Worm (Caenorhabditis elegans) whole organism, late embryonic: ENCODE data around the gene F59A1.11.

ENCODE experiments used
- K02D7.2 ChIP-seq: sonication (generic microtip); optimal IDR thresholded peaks from 2 replicates; lab custom pipeline; 2017; ENCODE audit warnings: mild to moderate bottlenecking, missing genetic modification characterization, missing compliant biosample characterization
- K09A11.1 ChIP-seq: sonication (generic microtip); optimal IDR thresholded peaks from 2 replicates; lab custom pipeline; 2017; ENCODE audit warnings: antibody characterized with exemption, mild to moderate bottlenecking, missing genetic modification characterization, missing compliant biosample characterization; ENCODE audit not compliant: insufficient read depth
- T23F11.4 ChIP-seq: fragments of 200-800 bp; sonication (Bioruptor generic); optimal IDR thresholded peaks from 2 replicates; lab custom pipeline; 2018; ENCODE audit warnings: mild to moderate bottlenecking, missing genetic modification characterization, missing compliant biosample characterization
- Y22D7AL.16 ChIP-seq: sonication (generic microtip); optimal IDR thresholded peaks from 2 replicates; lab custom pipeline; 2016; ENCODE audit warnings: missing genetic modification characterization, missing compliant biosample characterization
- ama-1 ChIP-seq: fragments of 150-350 bp; optimal IDR thresholded peaks from 2 replicates; lab custom pipeline; 2014
- ceh-18 ChIP-seq: sonication (generic microtip); optimal IDR thresholded peaks from 2 replicates; lab custom pipeline; 2016; ENCODE audit warnings: missing genetic modification characterization, missing compliant biosample characterization
- ceh-22 ChIP-seq: sonication (generic microtip); optimal IDR thresholded peaks from 2 replicates; lab custom pipeline; 2017; ENCODE audit warnings: missing biosample characterization, missing genetic modification characterization
- ceh-24 ChIP-seq: sonication (generic microtip); optimal IDR thresholded peaks from 2 replicates; lab custom pipeline; 2016; ENCODE audit warnings: mild to moderate bottlenecking, missing genetic modification characterization, missing compliant biosample characterization
- ceh-30 ChIP-seq: fragments of 150-350 bp; optimal IDR thresholded peaks from 2 replicates; lab custom pipeline; 2014; ENCODE audit warnings: missing biosample characterization, missing genetic modification characterization
- ceh-45 ChIP-seq: fragments of 200-800 bp; sonication (Bioruptor generic); IDR thresholded peaks from 2 replicates; pipeline ENCODE4 v1.3.6; 2022; ENCODE audit warnings: missing genetic modification reagents, missing genetic modification characterization, missing compliant biosample characterization
- ceh-9 ChIP-seq: sonication (generic microtip); optimal IDR thresholded peaks from 2 replicates; lab custom pipeline; 2016; ENCODE audit warnings: mild to moderate bottlenecking, missing genetic modification characterization, inconsistent platforms, missing compliant biosample characterization
- che-1 ChIP-seq: sonication (generic microtip); optimal IDR thresholded peaks from 2 replicates; lab custom pipeline; 2016; ENCODE audit warnings: mild to moderate bottlenecking, missing genetic modification characterization, missing compliant biosample characterization
- elt-2 ChIP-seq: sonication (generic microtip); optimal IDR thresholded peaks from 2 replicates; lab custom pipeline; 2016; ENCODE audit warnings: missing genetic modification reagents, missing genetic modification characterization, missing compliant biosample characterization
- ets-4 ChIP-seq: sonication (generic microtip); optimal IDR thresholded peaks from 2 replicates; lab custom pipeline; 2016; ENCODE audit warnings: missing genetic modification characterization, missing compliant biosample characterization
- eyg-1 ChIP-seq: sonication (generic microtip); optimal IDR thresholded peaks from 2 replicates; lab custom pipeline; 2016; ENCODE audit warnings: missing genotype, missing genetic modification characterization, missing compliant biosample characterization
- fkh-10 ChIP-seq: fragments of 150-350 bp; optimal IDR thresholded peaks from 2 replicates; lab custom pipeline; 2014; ENCODE audit warnings: missing biosample characterization, missing genetic modification reagents, missing genetic modification characterization
- gmeb-2 ChIP-seq: sonication (generic microtip); optimal IDR thresholded peaks from 2 replicates; lab custom pipeline; 2016; ENCODE audit warnings: missing genetic modification characterization, inconsistent platforms, missing compliant biosample characterization
- hlh-30 ChIP-seq: sonication (generic microtip); optimal IDR thresholded peaks from 2 replicates; lab custom pipeline; 2017; ENCODE audit warnings: antibody characterized with exemption, missing genetic modification characterization, missing compliant biosample characterization; ENCODE audit not compliant: insufficient read depth
- hlh-8 ChIP-seq: sonication (generic microtip); optimal IDR thresholded peaks from 2 replicates; lab custom pipeline; 2016; ENCODE audit warnings: missing genotype, missing genetic modification characterization, missing compliant biosample characterization
- lin-11 ChIP-seq: fragments of 200-800 bp; sonication (Bioruptor generic); optimal IDR thresholded peaks from 2 replicates; lab custom pipeline; 2018; ENCODE audit warnings: mild to moderate bottlenecking, missing genetic modification characterization, missing compliant biosample characterization
- pat-9 ChIP-seq: fragments of 200-800 bp; sonication (Bioruptor generic); optimal IDR thresholded peaks from 2 replicates; lab custom pipeline; 2018; ENCODE audit warnings: mild to moderate bottlenecking, missing genetic modification characterization, moderate library complexity, missing compliant biosample characterization
- pqm-1 ChIP-seq: sonication (generic microtip); optimal IDR thresholded peaks from 2 replicates; lab custom pipeline; 2016; ENCODE audit warnings: missing genetic modification characterization, missing compliant biosample characterization
- pros-1 ChIP-seq: fragments of 150-350 bp; optimal IDR thresholded peaks from 2 replicates; lab custom pipeline; 2014; ENCODE audit warnings: missing biosample characterization, missing genetic modification reagents, missing genetic modification characterization
- ref-2 ChIP-seq: sonication (generic microtip); optimal IDR thresholded peaks from 2 replicates; lab custom pipeline; 2016; ENCODE audit warnings: missing genetic modification characterization, missing compliant biosample characterization
- sdc-2 ChIP-seq: sonication (generic microtip); optimal IDR thresholded peaks from 2 replicates; lab custom pipeline; 2016; ENCODE audit warnings: missing genotype, missing genetic modification characterization, missing compliant biosample characterization
- sox-2 ChIP-seq: fragments of 200-800 bp; sonication (Bioruptor generic); IDR thresholded peaks from 2 replicates; pipeline ENCODE4 v1.3.6; 2022; ENCODE audit warnings: missing genetic modification reagents, missing genetic modification characterization, missing compliant biosample characterization
- sox-4 ChIP-seq: sonication (generic microtip); optimal IDR thresholded peaks from 2 replicates; lab custom pipeline; 2017; ENCODE audit warnings: mild to moderate bottlenecking, missing genetic modification characterization, inconsistent platforms, missing compliant biosample characterization
- syd-9 ChIP-seq: sonication (generic microtip); optimal IDR thresholded peaks from 2 replicates; lab custom pipeline; 2016; ENCODE audit warnings: mild to moderate bottlenecking, missing genetic modification characterization, moderate library complexity, missing compliant biosample characterization
- tbx-2 ChIP-seq: sonication (generic microtip); optimal IDR thresholded peaks from 2 replicates; lab custom pipeline; 2016; ENCODE audit warnings: missing genetic modification characterization, missing compliant biosample characterization
- ttx-3 ChIP-seq: sonication (generic microtip); optimal IDR thresholded peaks from 2 replicates; lab custom pipeline; 2016; ENCODE audit warnings: missing genetic modification reagents, missing genetic modification characterization, missing compliant biosample characterization
- unc-3 ChIP-seq, 2 experiments: fragments of 200-800 bp in 1 of 2; sonication (Bioruptor generic) in 1 of 2; sonication (generic microtip) in 1 of 2; conservative IDR thresholded peaks in 1 of 2; optimal IDR thresholded peaks in 1 of 2; 2 replicates each; pipeline versions ENCODE4 v1.3.6 to Lab custom; 2016 to 2022; ENCODE audit warnings: missing compliant biosample characterization in 2 of 2, missing genetic modification characterization in 2 of 2, missing genetic modification reagents in 1 of 2
- unc-42 ChIP-seq: sonication (generic microtip); optimal IDR thresholded peaks from 2 replicates; lab custom pipeline; 2016; ENCODE audit warnings: missing genotype, missing genetic modification characterization, missing compliant biosample characterization
- unc-86 ChIP-seq: sonication (generic microtip); optimal IDR thresholded peaks from 2 replicates; lab custom pipeline; 2016; ENCODE audit warnings: missing genetic modification characterization, missing compliant biosample characterization

F59A1.11 gene

DNA sequence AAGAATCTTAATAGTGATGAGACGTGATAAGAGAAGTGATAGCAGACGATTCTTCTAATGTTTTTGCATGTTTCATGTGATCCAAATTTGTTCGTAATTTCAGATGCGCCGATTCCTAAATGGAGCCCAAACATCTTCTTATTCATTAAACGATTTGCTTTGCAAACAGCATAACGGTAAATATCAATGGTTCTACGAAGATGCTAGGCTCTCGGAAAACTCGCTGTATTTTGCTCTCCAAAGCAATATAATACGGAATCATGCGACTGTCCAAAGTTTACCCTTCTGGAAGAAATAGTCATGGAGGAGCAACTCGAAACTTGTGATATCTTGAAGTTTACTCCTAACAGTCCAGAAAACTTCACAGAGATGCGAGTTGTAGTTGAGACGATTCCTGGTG, 40.0 kb upstream of the F59A1.11 start, which contains the start of gene W06D12.6:
TSS of gene W06D12.6 (plus strand) at position 301 of the 400 bp plus-strand sequence.
- TF ChIP-seq sdc-2 (tag; lab: Kevin White, UChicago) (no peak), pqm-1 (tag; lab: Kevin White, UChicago) (no peak), Y22D7AL.16 (tag; lab: Kevin White, UChicago) (no peak)

DNA sequence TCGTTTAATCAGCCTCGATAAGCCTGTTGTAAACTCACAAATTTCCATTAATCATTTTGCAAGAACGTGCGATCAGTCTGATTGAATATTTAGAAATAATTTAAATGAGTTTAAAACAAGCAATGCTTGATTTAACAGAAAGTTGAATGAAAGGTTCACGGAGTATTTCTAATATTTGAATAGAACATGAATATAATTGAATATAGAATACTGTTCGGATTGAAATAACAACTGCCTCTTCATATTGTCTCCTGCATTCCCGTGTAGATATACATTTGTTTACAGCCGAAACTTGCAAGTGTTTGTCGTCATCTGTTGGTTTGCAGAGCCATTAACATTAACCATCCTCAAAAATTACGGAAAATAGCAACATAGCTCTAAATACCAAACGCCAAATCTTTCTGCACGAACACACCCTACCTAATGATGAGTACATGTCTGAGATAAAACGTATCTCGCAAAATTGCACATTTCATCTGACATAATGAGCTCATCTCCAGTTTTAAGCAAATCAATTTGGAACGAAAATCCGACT, 35.0 kb upstream of the F59A1.11 start, which contains the start of the genes Y26G10.5 and srh-32:
TSS of gene Y26G10.5 (minus strand) at position 101 of the 535 bp plus-strand sequence.
TSS of gene srh-32 (plus strand) at position 485 of the 535 bp plus-strand sequence.
- TF ChIP-seq unc-3 (GFP tag; conservative IDR thresholded peaks at IDR 0.05; lab: Robert Waterston, UW) = no peak
- TF ChIP-seq unc-3 (tag; optimal IDR thresholded peaks at IDR 0.05; lab: Kevin White, UChicago) = no peak
- no peak for TF ChIP-seq ceh-9 (tag; lab: Kevin White, UChicago)
- no peak for TF ChIP-seq fkh-10 (GFP tag; lab: Kevin White, UChicago)
- TF ChIP-seq hlh-30 (tag; lab: Kevin White, UChicago) = no peak
- TF ChIP-seq ceh-30 (tag; lab: Kevin White, UChicago) = no peak
- no peak for TF ChIP-seq sox-2 (GFP tag; lab: Robert Waterston, UW)
- TF ChIP-seq unc-42 = no peak
- TF ChIP-seq ceh-22 (tag; lab: Kevin White, UChicago) = no peak
- TF ChIP-seq eyg-1 (tag; lab: Kevin White, UChicago) = no peak
- no peak for TF ChIP-seq ama-1 (lab: Kevin White, UChicago)

DNA sequence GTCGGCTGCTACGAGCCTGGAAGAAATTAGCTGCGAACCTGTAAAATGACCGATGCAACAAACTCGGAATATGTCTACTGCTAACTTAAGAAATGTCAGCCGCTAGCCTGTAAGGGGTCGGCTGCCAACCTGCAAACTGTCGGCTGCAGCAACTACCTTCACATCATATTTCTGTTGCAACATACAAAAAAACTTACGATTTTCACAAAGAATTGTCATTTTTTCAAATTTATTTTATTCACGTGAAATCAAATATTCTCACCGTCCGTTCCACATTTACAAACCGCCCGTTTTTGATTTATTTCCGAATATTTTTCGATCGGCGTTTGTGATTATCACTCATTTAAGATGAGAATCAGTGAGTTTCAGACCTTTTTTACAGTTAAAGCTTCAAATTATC, 33.9 kb upstream of the F59A1.11 start, which contains the start of gene Y26G10.6:
TSS of gene Y26G10.6 (plus strand) at position 301 of the 400 bp plus-strand sequence.
- TF ChIP-seq ceh-45 (GFP tag; lab: Robert Waterston, UW) (no peak), ttx-3 (tag; lab: Kevin White, UChicago) (no peak), tbx-2 (tag; lab: Kevin White, UChicago) (no peak), unc-86 (no peak), T23F11.4 (GFP tag; lab: Kevin White, UChicago) (no peak), ceh-30 (tag; lab: Kevin White, UChicago) (no peak), K02D7.2 (tag; lab: Kevin White, UChicago) (no peak), K09A11.1 (tag; lab: Kevin White, UChicago) (no peak), ceh-24 (no peak), pros-1 (no peak), elt-2 (tag; lab: Kevin White, UChicago) (no peak), syd-9 (tag; lab: Kevin White, UChicago) (no peak), ceh-18 (no peak), hlh-8 (tag; lab: Kevin White, UChicago) (no peak), gmeb-2 (tag; lab: Kevin White, UChicago) (no peak), pat-9 (tag; lab: Kevin White, UChicago) (no peak), hlh-30 (tag; lab: Kevin White, UChicago) (no peak), che-1 (tag; lab: Kevin White, UChicago) (no peak)

DNA sequence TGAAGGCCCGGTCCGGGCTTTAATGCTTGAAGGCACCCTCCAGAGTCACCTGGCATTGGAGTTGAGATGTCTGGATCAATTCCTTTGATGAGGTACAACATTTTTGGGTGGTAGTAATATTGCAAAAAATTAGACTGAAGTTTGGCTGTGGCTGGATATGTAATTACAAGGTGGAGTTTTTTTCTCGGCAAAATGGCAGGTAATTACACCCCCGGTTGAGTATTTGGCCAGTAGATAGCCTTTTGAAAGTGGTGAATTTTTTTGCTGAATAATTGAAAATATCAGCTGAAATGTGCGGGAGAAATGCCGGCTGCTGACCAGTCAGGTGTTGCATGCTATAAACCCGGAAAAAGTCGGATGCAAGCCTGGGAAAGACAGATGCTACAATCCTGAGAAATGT, 33.3 kb upstream of the F59A1.11 start, which contains the start of gene Y26G10.4:
TSS of gene Y26G10.4 (minus strand) at position 101 of the 400 bp plus-strand sequence.
- no peak for TF ChIP-seq sox-4 (tag; lab: Kevin White, UChicago)
- no peak for TF ChIP-seq lin-11 (tag; lab: Kevin White, UChicago)
- TF ChIP-seq syd-9 (tag; lab: Kevin White, UChicago) = no peak
- no peak for TF ChIP-seq ttx-3 (tag; lab: Kevin White, UChicago)
- TF ChIP-seq hlh-8 (tag; lab: Kevin White, UChicago) = no peak
- no peak for TF ChIP-seq ref-2 (tag; lab: Kevin White, UChicago)
- no peak for TF ChIP-seq ets-4 (tag; lab: Kevin White, UChicago)
- no peak for TF ChIP-seq Y22D7AL.16 (tag; lab: Kevin White, UChicago)
